Fruit fly (Drosophila melanogaster) whole organism, prepupa: Measurements from ENCODE around the gene CG15403.

Experiments
- Blimp-1 ChIP-seq: fragments of 200-800 bp; sonication (Bioruptor generic); optimal IDR thresholded peaks from 3 replicates; lab custom pipeline; 2017; ENCODE audit warnings: missing biosample characterization, missing genetic modification characterization, mild to moderate bottlenecking, moderate library complexity, missing genetic modification reagents
- CG10669 ChIP-seq: fragments of 200-800 bp; sonication (Bioruptor generic); optimal IDR thresholded peaks from 3 replicates; lab custom pipeline; 2018; ENCODE audit warnings: missing biosample characterization, mild to moderate bottlenecking, missing genetic modification characterization, moderate library complexity
- CG11294 ChIP-seq: fragments of 200-800 bp; sonication (Bioruptor generic); IDR thresholded peaks from 2 replicates; pipeline ENCODE4 v1.3.6; 2022; ENCODE audit warnings: missing biosample characterization, missing genetic modification characterization
- CG11762 ChIP-seq: fragments of 200-800 bp; sonication (Bioruptor generic); optimal IDR thresholded peaks from 3 replicates; lab custom pipeline; 2016; ENCODE audit warnings: missing biosample characterization, missing genetic modification characterization; ENCODE audit not compliant: insufficient read depth
- CG11902 ChIP-seq: fragments of 200-800 bp; sonication (Bioruptor generic); optimal IDR thresholded peaks from 3 replicates; lab custom pipeline; 2016; ENCODE audit warnings: missing biosample characterization, missing genetic modification characterization
- CG15336 ChIP-seq: fragments of 200-800 bp; sonication (Bioruptor generic); IDR thresholded peaks from 2 replicates; pipeline ENCODE4 v1.3.6; 2022; ENCODE audit warnings: missing biosample characterization, missing genetic modification characterization
- CG16779 ChIP-seq: fragments of 200-800 bp; sonication (Bioruptor generic); optimal IDR thresholded peaks from 3 replicates; lab custom pipeline; 2017; ENCODE audit warnings: missing biosample characterization, mild to moderate bottlenecking, missing genetic modification characterization
- CG3032 ChIP-seq: fragments of 200-800 bp; optimal IDR thresholded peaks from 2 replicates; lab custom pipeline; 2019; ENCODE audit warnings: missing biosample characterization, mild to moderate bottlenecking, missing genetic modification characterization, moderate library complexity
- CG31627 ChIP-seq: fragments of 200-800 bp; sonication (Bioruptor generic); optimal IDR thresholded peaks from 3 replicates; lab custom pipeline; 2016; ENCODE audit warnings: missing biosample characterization, missing genetic modification characterization
- CG32006 ChIP-seq: fragments of 200-800 bp; sonication (Bioruptor generic); optimal IDR thresholded peaks from 3 replicates; lab custom pipeline; 2017; ENCODE audit warnings: missing biosample characterization, mild to moderate bottlenecking, missing genetic modification characterization
- CG34406 ChIP-seq: fragments of 200-800 bp; sonication (Bioruptor generic); optimal IDR thresholded peaks from 3 replicates; lab custom pipeline; 2016; ENCODE audit warnings: missing biosample characterization, missing genetic modification characterization
- CG3919 ChIP-seq: fragments of 200-800 bp; sonication (Bioruptor generic); optimal IDR thresholded peaks from 3 replicates; lab custom pipeline; 2016; ENCODE audit warnings: missing biosample characterization, missing genetic modification characterization
- CG4318 ChIP-seq: fragments of 200-800 bp; sonication (Bioruptor generic); optimal IDR thresholded peaks from 3 replicates; lab custom pipeline; 2017; ENCODE audit warnings: missing biosample characterization, mild to moderate bottlenecking, missing genetic modification characterization
- CG6163 ChIP-seq: fragments of 200-800 bp; sonication (Bioruptor generic); IDR thresholded peaks from 3 replicates; pipeline ENCODE4 v1.3.6; 2022; ENCODE audit warnings: missing biosample characterization, missing genetic modification characterization
- CG6276 ChIP-seq: fragments of 200-800 bp; sonication (Bioruptor generic); optimal IDR thresholded peaks from 2 replicates; lab custom pipeline; 2017; ENCODE audit warnings: missing biosample characterization, mild to moderate bottlenecking, missing genetic modification characterization
- CG6792 ChIP-seq: fragments of 200-800 bp; sonication (Bioruptor generic); optimal IDR thresholded peaks from 3 replicates; lab custom pipeline; 2016; ENCODE audit warnings: missing biosample characterization, missing genetic modification characterization
- CG6808 ChIP-seq: fragments of 200-800 bp; sonication (Bioruptor generic); optimal IDR thresholded peaks from 3 replicates; lab custom pipeline; 2017; ENCODE audit warnings: missing biosample characterization, missing genetic modification characterization, mild to moderate bottlenecking, moderate library complexity, missing genetic modification reagents
- CG8119 ChIP-seq: fragments of 200-800 bp; sonication (Bioruptor generic); IDR thresholded peaks from 3 replicates; pipeline ENCODE4 v1.3.6; 2022; ENCODE audit warnings: missing biosample characterization, missing genetic modification characterization
- CG8319 ChIP-seq: fragments of 200-800 bp; sonication (Bioruptor generic); optimal IDR thresholded peaks from 3 replicates; lab custom pipeline; 2016; ENCODE audit warnings: missing biosample characterization, missing genetic modification characterization
- CG8632 ChIP-seq: fragments of 200-800 bp; sonication (Bioruptor generic); optimal IDR thresholded peaks from 3 replicates; lab custom pipeline; 2016; ENCODE audit warnings: missing biosample characterization, missing genetic modification characterization
- CG9139 ChIP-seq: fragments of 200-800 bp; sonication (Bioruptor generic); optimal IDR thresholded peaks from 3 replicates; lab custom pipeline; 2017; ENCODE audit warnings: missing biosample characterization, mild to moderate bottlenecking, missing genetic modification characterization
- Eip75B ChIP-seq: fragments of 200-800 bp; sonication (Bioruptor generic); optimal IDR thresholded peaks from 3 replicates; lab custom pipeline; 2016; ENCODE audit warnings: missing biosample characterization, missing genetic modification characterization
- Eip78C ChIP-seq: fragments of 200-800 bp; sonication (Bioruptor generic); peaks from one replicate; lab custom pipeline; 2016; ENCODE audit warnings: missing biosample characterization, missing genetic modification characterization
- Eip93F ChIP-seq: fragments of 200-800 bp; sonication (Bioruptor generic); optimal IDR thresholded peaks from 2 replicates; lab custom pipeline; 2016; ENCODE audit warnings: missing biosample characterization, mild to moderate bottlenecking, missing genetic modification characterization
- Ets96B ChIP-seq: fragments of 200-800 bp; optimal IDR thresholded peaks from 2 replicates; lab custom pipeline; 2019; ENCODE audit warnings: missing biosample characterization, mild to moderate bottlenecking, missing genetic modification characterization, moderate library complexity
- Gug ChIP-seq: fragments of 200-800 bp; sonication (Bioruptor generic); IDR thresholded peaks from 2 replicates; pipeline ENCODE4 v1.3.6; 2022; ENCODE audit warnings: missing biosample characterization, missing genetic modification characterization
- Hr38 ChIP-seq: sonication (Bioruptor generic); optimal IDR thresholded peaks from 2 replicates; lab custom pipeline; 2016; ENCODE audit warnings: missing biosample characterization, missing genetic modification characterization
- Hr39 ChIP-seq: fragments of 200-800 bp; sonication (Bioruptor generic); optimal IDR thresholded peaks from 2 replicates; lab custom pipeline; 2016; ENCODE audit warnings: missing biosample characterization, missing genetic modification characterization
- Lpt ChIP-seq: fragments of 200-800 bp; sonication (Bioruptor generic); optimal IDR thresholded peaks from 3 replicates; lab custom pipeline; 2016; ENCODE audit warnings: missing biosample characterization, missing genetic modification characterization
- OdsH ChIP-seq: fragments of 200-800 bp; sonication (Bioruptor generic); optimal IDR thresholded peaks from 3 replicates; lab custom pipeline; 2016; ENCODE audit warnings: missing biosample characterization, missing genetic modification characterization
- Smox ChIP-seq: fragments of 200-800 bp; sonication (Bioruptor generic); optimal IDR thresholded peaks from 3 replicates; lab custom pipeline; 2016; ENCODE audit warnings: missing biosample characterization, missing genetic modification characterization
- Sox102F ChIP-seq: fragments of 200-800 bp; sonication (Bioruptor generic); optimal IDR thresholded peaks from 2 replicates; lab custom pipeline; 2016; ENCODE audit warnings: missing biosample characterization, mild to moderate bottlenecking, missing genetic modification characterization
- Sox14 ChIP-seq: fragments of 200-800 bp; sonication (Bioruptor generic); optimal IDR thresholded peaks from 3 replicates; lab custom pipeline; 2016; ENCODE audit warnings: missing biosample characterization, missing genetic modification characterization
- Sox15 ChIP-seq: fragments of 200-800 bp; sonication (Bioruptor generic); optimal IDR thresholded peaks from 3 replicates; lab custom pipeline; 2016; ENCODE audit warnings: missing biosample characterization, missing genetic modification characterization
- achi ChIP-seq: fragments of 200-800 bp; sonication (Bioruptor generic); optimal IDR thresholded peaks from 3 replicates; lab custom pipeline; 2016; ENCODE audit warnings: missing biosample characterization, missing genetic modification characterization
- acj6 ChIP-seq: fragments of 200-800 bp; sonication (Bioruptor generic); optimal IDR thresholded peaks from 3 replicates; lab custom pipeline; 2016; ENCODE audit warnings: missing biosample characterization, missing genetic modification characterization
- cyc ChIP-seq: fragments of 200-800 bp; sonication (Bioruptor generic); optimal IDR thresholded peaks from 3 replicates; lab custom pipeline; 2016; ENCODE audit warnings: missing biosample characterization, missing genetic modification characterization
- dsx ChIP-seq: fragments of 200-800 bp; optimal IDR thresholded peaks from 3 replicates; lab custom pipeline; 2019; ENCODE audit warnings: missing biosample characterization, mild to moderate bottlenecking, missing genetic modification characterization, moderate library complexity; ENCODE audit not compliant: poor library complexity, severe bottlenecking
- eg ChIP-seq: fragments of 200-800 bp; sonication (Bioruptor generic); IDR thresholded peaks from 3 replicates; pipeline ENCODE4 v1.3.6; 2022; ENCODE audit warnings: missing biosample characterization, missing genetic modification characterization
- esn ChIP-seq: fragments of 200-800 bp; sonication (Bioruptor generic); optimal IDR thresholded peaks from 2 replicates; lab custom pipeline; 2016; ENCODE audit warnings: missing biosample characterization, mild to moderate bottlenecking, missing genetic modification characterization, moderate library complexity
- fd59A ChIP-seq: fragments of 200-800 bp; sonication (Bioruptor generic); optimal IDR thresholded peaks from 2 replicates; lab custom pipeline; 2017; ENCODE audit warnings: missing biosample characterization, mild to moderate bottlenecking, missing genetic modification characterization, missing genetic modification reagents
- fd85E ChIP-seq: fragments of 200-800 bp; sonication (Bioruptor generic); optimal IDR thresholded peaks from 3 replicates; lab custom pipeline; 2016; ENCODE audit warnings: missing biosample characterization, missing genetic modification characterization
- fkh ChIP-seq: fragments of 200-800 bp; sonication (Bioruptor generic); optimal IDR thresholded peaks from 3 replicates; lab custom pipeline; 2017; ENCODE audit warnings: missing biosample characterization, mild to moderate bottlenecking, missing genetic modification characterization, moderate library complexity
- lz ChIP-seq: fragments of 200-800 bp; sonication (Bioruptor generic); optimal IDR thresholded peaks from 3 replicates; lab custom pipeline; 2016; ENCODE audit warnings: missing biosample characterization, missing genetic modification characterization
- net ChIP-seq: fragments of 200-800 bp; sonication (Bioruptor generic); optimal IDR thresholded peaks from 3 replicates; lab custom pipeline; 2016; ENCODE audit warnings: missing biosample characterization, missing genetic modification characterization
- pdm3 ChIP-seq: fragments of 200-800 bp; sonication (Bioruptor generic); optimal IDR thresholded peaks from 3 replicates; lab custom pipeline; 2016; ENCODE audit warnings: missing biosample characterization, missing genetic modification characterization
- salr ChIP-seq, 2 experiments: fragments of 200-800 bp; sonication (Bioruptor generic); optimal IDR thresholded peaks; 3 replicates each; lab custom pipeline; 2016 to 2018; ENCODE audit warnings: missing biosample characterization in 2 of 2, missing genetic modification characterization in 2 of 2, mild to moderate bottlenecking in 1 of 2
- spab ChIP-seq: fragments of 200-800 bp; sonication (Bioruptor generic); optimal IDR thresholded peaks from 2 replicates; lab custom pipeline; 2017; ENCODE audit warnings: missing biosample characterization, mild to moderate bottlenecking, missing genetic modification characterization, missing genetic modification reagents
- ss ChIP-seq, 2 experiments: fragments of 200-800 bp; sonication (Bioruptor generic); optimal IDR thresholded peaks; 2 replicates in 1 of 2; 3 replicates in 1 of 2; lab custom pipeline; 2017 to 2018; ENCODE audit warnings: mild to moderate bottlenecking in 2 of 2, missing biosample characterization in 2 of 2, missing genetic modification characterization in 2 of 2, moderate library complexity in 1 of 2
- svp ChIP-seq: fragments of 200-800 bp; sonication (Bioruptor generic); peaks from one replicate; lab custom pipeline; 2016; ENCODE audit warnings: missing biosample characterization, missing genetic modification characterization
- topi ChIP-seq: fragments of 200-800 bp; sonication (Bioruptor generic); optimal IDR thresholded peaks from 3 replicates; lab custom pipeline; 2016; ENCODE audit warnings: missing biosample characterization, missing genetic modification characterization
- vri ChIP-seq: fragments of 200-800 bp; sonication (Bioruptor generic); optimal IDR thresholded peaks from 3 replicates; lab custom pipeline; 2016; ENCODE audit warnings: missing biosample characterization, mild to moderate bottlenecking, missing genetic modification characterization

Gene CG15403

DNA sequence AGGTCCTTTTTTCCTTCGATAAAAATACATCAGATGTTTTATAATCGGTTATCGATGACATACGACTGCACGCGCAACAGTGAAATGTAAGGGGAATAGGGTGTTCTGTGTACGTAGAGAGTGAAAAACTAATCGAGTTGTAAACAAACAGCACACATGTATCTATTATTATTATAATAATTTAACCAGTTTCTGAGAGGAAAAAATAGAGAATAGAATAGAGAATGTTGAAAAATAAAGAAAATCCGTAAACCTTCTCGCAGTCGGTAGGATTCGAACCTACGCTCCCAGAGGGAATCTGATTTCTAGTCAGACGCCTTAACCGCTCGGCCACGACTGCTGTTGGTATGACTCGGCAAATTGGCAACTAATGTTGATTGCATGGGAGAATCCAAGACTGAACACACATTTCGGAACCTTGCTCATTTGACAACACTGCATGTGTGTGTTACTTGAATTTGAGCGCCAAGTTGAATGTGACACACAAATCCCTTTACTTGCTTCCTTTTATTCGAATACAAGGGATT lies 44.4 kb downstream of the CG15403 start:
- TF ChIP-seq CG16779 (tag; lab: Kevin White, UChicago) (no peak), net (GFP tag; lab: Kevin White, UChicago) (no peak), CG3032 (tag; lab: Kevin White, UChicago) (no peak), CG32006 (no peak), CG34406 (GFP tag; lab: Kevin White, UChicago) (peak; percentile 53), esn (GFP tag; lab: Kevin White, UChicago) (no peak), achi (GFP tag; lab: Kevin White, UChicago) (peak; percentile 16), Sox15 (no peak), Gug (GFP tag; lab: Robert Waterston, UW) (no peak), spab (no peak), CG3919 (GFP tag; lab: Kevin White, UChicago) (peak; percentile 66), dsx (GFP tag; lab: Kevin White, UChicago) (peak; percentile 44), CG6276 (no peak), CG11762 (peak; percentile 44), acj6 (no peak), ss (GFP tag; optimal IDR thresholded peaks at IDR 0.05; lab: Kevin White, UChicago) (peak in 1 of 2 experiments; percentile 17), salr (GFP tag; optimal IDR thresholded peaks at IDR 0.05; lab: Kevin White, UChicago) (no peak), vri (peak; percentile 7), Sox102F (GFP tag; lab: Kevin White, UChicago) (peak; percentile 33), Eip75B (GFP tag; lab: Kevin White, UChicago) (peak; percentile 12), lz (no peak), Hr38 (GFP tag; lab: Kevin White, UChicago) (no peak), topi (GFP tag; lab: Kevin White, UChicago) (peak; percentile 46), fd59A (GFP tag; lab: Kevin White, UChicago) (no peak), CG11902 (GFP tag; lab: Kevin White, UChicago) (no peak), cyc (GFP tag; lab: Kevin White, UChicago) (peak; percentile 10), fkh (GFP tag; lab: Kevin White, UChicago) (peak; percentile 43), Hr39 (GFP tag; lab: Kevin White, UChicago) (no peak), Eip93F (GFP tag; lab: Kevin White, UChicago) (no peak), CG8119 (no peak; the same call in 2 of the 3 replicates), Eip78C (GFP tag; lab: Kevin White, UChicago) (peak; percentile 82), fd85E (no peak), OdsH (no peak), CG8319 (GFP tag; lab: Kevin White, UChicago) (no peak), CG31627 (GFP tag; lab: Kevin White, UChicago) (no peak), CG6808 (GFP tag; lab: Kevin White, UChicago) (peak; percentile 37), Ets96B (tag; lab: Kevin White, UChicago) (no peak), Lpt (GFP tag; lab: Kevin White, UChicago) (peak; percentile 7), CG11294 (GFP tag; lab: Robert Waterston, UW) (no peak), CG6163 (GFP tag; lab: Robert Waterston, UW) (no peak), eg (peak; percentile 3; the same call in 1 of the 3 replicates), pdm3 (GFP tag; lab: Kevin White, UChicago) (no peak), CG15336 (GFP tag; lab: Robert Waterston, UW) (peak; percentile 44; the same call in 1 of the 2 replicates), Smox (GFP tag; lab: Kevin White, UChicago) (no peak), Sox14 (GFP tag; lab: Kevin White, UChicago) (no peak), CG6792 (GFP tag; lab: Kevin White, UChicago) (no peak), Blimp-1 (GFP tag; lab: Kevin White, UChicago) (no peak), CG8632 (GFP tag; lab: Kevin White, UChicago) (no peak), CG9139 (GFP tag; lab: Kevin White, UChicago) (peak; percentile 51), CG10669 (GFP tag; lab: Kevin White, UChicago) (no peak), svp (GFP tag; lab: Kevin White, UChicago) (peak; percentile 51), CG4318 (GFP tag; lab: Kevin White, UChicago) (no peak)
